Comparison of ENCODE assay signal across 2 worm cellular contexts in genomic region chrX:2663798-2664197, ce11.
TF ChIP-seq lines count a peak whose summit lies in the region.

No protein-coding gene starts in this region.

TF ChIP-seq in whole organism, L1 larva, 84 proteins besides CTCF, POLR2A, EP300 and RAD21 (continued from another document):
- TF ChIP-seq nhr-84 (tag; optimal IDR thresholded peaks at IDR 0.05; lab: Kevin White, UChicago) (no peak), lsy-2 (tag; optimal IDR thresholded peaks at IDR 0.05; lab: Kevin White, UChicago) (no peak), snpc-4 (tag; optimal IDR thresholded peaks at IDR 0.05; lab: Kevin White, UChicago) (peak; percentile 87), skn-1 (tag; optimal IDR thresholded peaks at IDR 0.05; lab: Kevin White, UChicago) (no peak), pax-3 (tag; optimal IDR thresholded peaks at IDR 0.05; lab: Kevin White, UChicago) (no peak), mep-1 (tag; optimal IDR thresholded peaks at IDR 0.05; lab: Kevin White, UChicago) (no peak)

TF ChIP-seq in whole organism, L4 larva, 104 proteins besides CTCF, POLR2A, EP300 and RAD21 (continued from another document):
- peak; percentile 13 for TF ChIP-seq dve-1 (tag; optimal IDR thresholded peaks at IDR 0.05; lab: Kevin White, UChicago; ENCODE audit: insufficient read depth)
- no peak for TF ChIP-seq T26A8.4 (GFP tag; IDR thresholded peaks at IDR 0.05; lab: Robert Waterston, UW)
- no peak for TF ChIP-seq F37D6.2 (tag; optimal IDR thresholded peaks at IDR 0.05; lab: Kevin White, UChicago)
- no peak for TF ChIP-seq spr-3 (GFP tag; optimal IDR thresholded peaks at IDR 0.05; lab: Kevin White, UChicago)
- TF ChIP-seq set-16 (GFP tag; IDR thresholded peaks at IDR 0.05; lab: Robert Waterston, UW), result peak; percentile 51
- TF ChIP-seq sdz-12 (GFP tag; optimal IDR thresholded peaks at IDR 0.05; lab: Kevin White, UChicago), result no peak
- no peak for TF ChIP-seq madf-9 (GFP tag; conservative IDR thresholded peaks at IDR 0.05; lab: Robert Waterston, UW)
- TF ChIP-seq ztf-11 (tag; optimal IDR thresholded peaks at IDR 0.05; lab: Kevin White, UChicago), result no peak
- no peak for TF ChIP-seq jun-1 (tag; optimal IDR thresholded peaks at IDR 0.05; lab: Kevin White, UChicago)
- no peak for TF ChIP-seq dmd-9 (GFP tag; IDR thresholded peaks at IDR 0.05; lab: Robert Waterston, UW)
- TF ChIP-seq rbr-2 (tag; optimal IDR thresholded peaks at IDR 0.05; lab: Kevin White, UChicago), result no peak
- no peak for TF ChIP-seq cey-2 (tag; optimal IDR thresholded peaks at IDR 0.05; lab: Kevin White, UChicago; ENCODE audit: borderline replicate concordance, insufficient read depth)
- TF ChIP-seq gei-8 (GFP tag; optimal IDR thresholded peaks at IDR 0.05; lab: Kevin White, UChicago), result no peak
- TF ChIP-seq php-3 (GFP tag; IDR thresholded peaks at IDR 0.05; lab: Robert Waterston, UW), result no peak
- TF ChIP-seq nhr-102 (tag; optimal IDR thresholded peaks at IDR 0.05; lab: Kevin White, UChicago), result peak; percentile 39
- no peak for TF ChIP-seq D1046.2 (GFP tag; IDR thresholded peaks at IDR 0.05; lab: Robert Waterston, UW)
- TF ChIP-seq snpc-1.2 (GFP tag; IDR thresholded peaks at IDR 0.05; lab: Robert Waterston, UW), result 0 out of 2 replicates have a peak, but pooled peaks have one; percentile 49
- TF ChIP-seq unc-130 (GFP tag; optimal IDR thresholded peaks at IDR 0.05; lab: Kevin White, UChicago), result no peak
- TF ChIP-seq ceh-44 (GFP tag; IDR thresholded peaks at IDR 0.05; lab: Robert Waterston, UW), result no peak
- no peak for TF ChIP-seq fkh-10 (GFP tag; optimal IDR thresholded peaks at IDR 0.05; lab: Kevin White, UChicago)
- peak; percentile 14; the same call in 1 of the 2 replicates for TF ChIP-seq lin-38 (GFP tag; IDR thresholded peaks at IDR 0.05; lab: Robert Waterston, UW)
- no peak for TF ChIP-seq nhr-28 (tag; optimal IDR thresholded peaks at IDR 0.05; lab: Kevin White, UChicago)
- no peak for TF ChIP-seq pha-4 (GFP tag; IDR thresholded peaks at IDR 0.05; lab: Robert Waterston, UW)
- TF ChIP-seq pha-4 (tag; optimal IDR thresholded peaks at IDR 0.05; lab: Kevin White, UChicago), result no peak
- TF ChIP-seq Y105C5A.15 (GFP tag; IDR thresholded peaks at IDR 0.05; lab: Robert Waterston, UW), result no peak
- no peak for TF ChIP-seq nhr-42 (GFP tag; IDR thresholded peaks at IDR 0.05; lab: Robert Waterston, UW)
- no peak for TF ChIP-seq F49E8.2 (tag; optimal IDR thresholded peaks at IDR 0.05; lab: Kevin White, UChicago; ENCODE audit: borderline replicate concordance)
- TF ChIP-seq lin-13 (GFP tag; optimal IDR thresholded peaks at IDR 0.05; lab: Kevin White, UChicago), result no peak
- TF ChIP-seq nhr-77 (tag; optimal IDR thresholded peaks at IDR 0.05; lab: Kevin White, UChicago), result no peak
- TF ChIP-seq lir-3 (tag; optimal IDR thresholded peaks at IDR 0.05; lab: Kevin White, UChicago), result no peak
